Fruit fly (Drosophila melanogaster): Measurements from ENCODE around the gene gzl.

The gzl gene

dm6 chr3R:6397611-6398092 lies 14.9 kb downstream of the gzl start (continued):
- TF ChIP-seq D (optimal IDR thresholded peaks at IDR 0.05), result no peak
- TF ChIP-seq D (GFP tag; optimal IDR thresholded peaks at IDR 0.05), result no peak
- TF ChIP-seq CG17186 (GFP tag; optimal IDR thresholded peaks at IDR 0.05), result no peak
- TF ChIP-seq CG34224 (GFP tag; IDR thresholded peaks at IDR 0.05; ENCODE audit: partially characterized antibody), result no peak
- no peak for TF ChIP-seq CG10267 (tag; optimal IDR thresholded peaks at IDR 0.05)
- TF ChIP-seq so (GFP tag; IDR thresholded peaks at IDR 0.05), result no peak
- no peak for TF ChIP-seq Usf (GFP tag; optimal IDR thresholded peaks at IDR 0.05)
- peak; percentile 34 for TF ChIP-seq NfI (GFP tag; optimal IDR thresholded peaks at IDR 0.05)
- no peak for TF ChIP-seq Hand (GFP tag; optimal IDR thresholded peaks at IDR 0.05)
- TF ChIP-seq Sry-β (GFP tag; optimal IDR thresholded peaks at IDR 0.05), result no peak
- TF ChIP-seq CTCF (GFP tag; optimal IDR thresholded peaks at IDR 0.05), result no peak
- TF ChIP-seq zfh1 (GFP tag; IDR thresholded peaks at IDR 0.05), result no peak
- peak; percentile 37; the same call in 1 of the 2 replicates for TF ChIP-seq Awh (GFP tag; IDR thresholded peaks at IDR 0.05)
- no peak for TF ChIP-seq CG6683 (GFP tag; optimal IDR thresholded peaks at IDR 0.05)
- TF ChIP-seq exex (tag; optimal IDR thresholded peaks at IDR 0.05), result no peak
- TF ChIP-seq Six4 (GFP tag; optimal IDR thresholded peaks at IDR 0.05), result no peak
- TF ChIP-seq H15 (GFP tag; IDR thresholded peaks at IDR 0.05), result no peak
- peak; percentile 2 for TF ChIP-seq CG4424 (GFP tag; optimal IDR thresholded peaks at IDR 0.05)
- TF ChIP-seq Hr78 (GFP tag; optimal IDR thresholded peaks at IDR 0.05), result no peak
- no peak for TF ChIP-seq CG12155 (GFP tag; optimal IDR thresholded peaks at IDR 0.05)
- peak; percentile 53 for TF ChIP-seq grau (tag; optimal IDR thresholded peaks at IDR 0.05)
- TF ChIP-seq CG10654 (GFP tag; optimal IDR thresholded peaks at IDR 0.05), result no peak
- TF ChIP-seq CG7928 (GFP tag; optimal IDR thresholded peaks at IDR 0.05), result no peak
- no peak for TF ChIP-seq zen2 (GFP tag; IDR thresholded peaks at IDR 0.05; ENCODE audit: partially characterized antibody)
- TF ChIP-seq Doc2 (GFP tag; IDR thresholded peaks at IDR 0.05), result no peak
- TF ChIP-seq CG10431 (GFP tag; optimal IDR thresholded peaks at IDR 0.05), result no peak
- no peak for TF ChIP-seq Hey (tag; optimal IDR thresholded peaks at IDR 0.05)
- no peak for TF ChIP-seq CG6854 (GFP tag; optimal IDR thresholded peaks at IDR 0.05)
- TF ChIP-seq CG31224 (GFP tag; IDR thresholded peaks at IDR 0.05), result no peak
- TF ChIP-seq NC2β (GFP tag; optimal IDR thresholded peaks at IDR 0.05), result no peak
- TF ChIP-seq sug (tag; optimal IDR thresholded peaks at IDR 0.05), result peak; percentile 8
- TF ChIP-seq CG1602 (GFP tag; optimal IDR thresholded peaks at IDR 0.05), result no peak
- TF ChIP-seq CG14441 (GFP tag; IDR thresholded peaks at IDR 0.05), result no peak
- TF ChIP-seq Ssrp (tag; optimal IDR thresholded peaks at IDR 0.05), result peak; percentile 21
- TF ChIP-seq Sin3A (optimal IDR thresholded peaks at IDR 0.05), result no peak
- TF ChIP-seq CG13296 (GFP tag; optimal IDR thresholded peaks at IDR 0.05), result no peak
- no peak for TF ChIP-seq h (optimal IDR thresholded peaks at IDR 0.05)
- TF ChIP-seq chif (GFP tag; optimal IDR thresholded peaks at IDR 0.05), result no peak
- no peak for TF ChIP-seq CG6254 (GFP tag; optimal IDR thresholded peaks at IDR 0.05)
- TF ChIP-seq CG13775 (GFP tag; optimal IDR thresholded peaks at IDR 0.05), result peak; percentile 15
- no peak for TF ChIP-seq CG43689 (GFP tag; IDR thresholded peaks at IDR 0.05)
- TF ChIP-seq cwo (GFP tag; optimal IDR thresholded peaks at IDR 0.05), result peak; percentile 9
- no peak for TF ChIP-seq gsb-n (tag; optimal IDR thresholded peaks at IDR 0.05)
- TF ChIP-seq cad (GFP tag; optimal IDR thresholded peaks at IDR 0.05), result no peak
- TF ChIP-seq Dip3 (GFP tag; optimal IDR thresholded peaks at IDR 0.05), result no peak
- no peak for TF ChIP-seq CG10462 (GFP tag; optimal IDR thresholded peaks at IDR 0.05)
- TF ChIP-seq B-H1 (GFP tag; IDR thresholded peaks at IDR 0.05), result no peak
- TF ChIP-seq CG3407 (GFP tag; optimal IDR thresholded peaks at IDR 0.05), result no peak
- TF ChIP-seq psq (GFP tag; optimal IDR thresholded peaks at IDR 0.05), result no peak
- peak in 1 of 2 experiments; percentile 3 for TF ChIP-seq bsh (GFP tag; optimal IDR thresholded peaks at IDR 0.05)
- TF ChIP-seq Tbp (GFP tag; optimal IDR thresholded peaks at IDR 0.05), result no peak
- no peak for TF ChIP-seq CG6654 (GFP tag; optimal IDR thresholded peaks at IDR 0.05)
- TF ChIP-seq gro (GFP tag; optimal IDR thresholded peaks at IDR 0.05), result no peak
